Fruit fly (Drosophila melanogaster) Kc167 (cell line): Measurements from ENCODE around the gene TotB.

ENCODE experiments used
- Myc ChIP-seq: fragments of >200 bp; optimal IDR thresholded peaks from 2 replicates; lab custom pipeline; 2017; ENCODE audit warnings: missing external identifiers
- Sin3A ChIP-seq: fragments of >200 bp; optimal IDR thresholded peaks from 2 replicates; lab custom pipeline; 2018; ENCODE audit warnings: missing external identifiers
- h ChIP-seq: fragments of >200 bp; optimal IDR thresholded peaks from 3 replicates; lab custom pipeline; 2018; ENCODE audit warnings: missing external identifiers
- insv ChIP-seq: fragments of >200 bp; optimal IDR thresholded peaks from 3 replicates; lab custom pipeline; 2018; ENCODE audit warnings: missing external identifiers
- psq ChIP-seq: fragments of >200 bp; optimal IDR thresholded peaks from 2 replicates; lab custom pipeline; 2017; ENCODE audit warnings: missing external identifiers
- ttk ChIP-seq: sonication (Bioruptor generic); optimal IDR thresholded peaks from 2 replicates; lab custom pipeline; 2017; ENCODE audit warnings: missing external identifiers

TotB gene

dm6 chr3R:20873638-20874037 lies at the start of gene TotB:
Gene TotB, plus strand, starts transcription at chr3R:20873938.
- no peak for TF ChIP-seq h (lab: Kevin White, UChicago)
- no peak for TF ChIP-seq psq (lab: Kevin White, UChicago)
- no peak for TF ChIP-seq Myc
- no peak for TF ChIP-seq ttk (lab: Kevin White, UChicago)
- TF ChIP-seq Sin3A (lab: Kevin White, UChicago) = no peak
- TF ChIP-seq insv (lab: Kevin White, UChicago) = no peak

dm6 chr3R:20826929-20827328 lies 46.8 kb upstream of the TotB start:
- TF ChIP-seq Sin3A (lab: Kevin White, UChicago) (no peak), ttk (lab: Kevin White, UChicago) (no peak), psq (lab: Kevin White, UChicago) (no peak), Myc (no peak), h (lab: Kevin White, UChicago) (no peak), insv (lab: Kevin White, UChicago) (no peak)

dm6 chr3R:20828520-20829415 lies 45.0 kb upstream of the TotB start:
- TF ChIP-seq psq (lab: Kevin White, UChicago) = no peak
- no peak for TF ChIP-seq Sin3A (lab: Kevin White, UChicago)
- no peak for TF ChIP-seq h (lab: Kevin White, UChicago)
- TF ChIP-seq ttk (lab: Kevin White, UChicago) = no peak
- TF ChIP-seq Myc = no peak
- no peak for TF ChIP-seq insv (lab: Kevin White, UChicago)

dm6 chr3R:20829416-20830131 lies 44.2 kb upstream of the TotB start:
- TF ChIP-seq psq (lab: Kevin White, UChicago) (no peak), Sin3A (lab: Kevin White, UChicago) (no peak), h (lab: Kevin White, UChicago) (no peak), ttk (lab: Kevin White, UChicago) (no peak), insv (lab: Kevin White, UChicago) (no peak), Myc (no peak)

dm6 chr3R:20830153-20830695 lies 43.5 kb upstream of the TotB start, which contains the start of gene Adss:
Gene Adss, minus strand, starts transcription at chr3R:20830580.
- TF ChIP-seq h (lab: Kevin White, UChicago) = no peak
- no peak for TF ChIP-seq Sin3A (lab: Kevin White, UChicago)
- TF ChIP-seq ttk (lab: Kevin White, UChicago) = no peak
- no peak for TF ChIP-seq Myc
- TF ChIP-seq psq (lab: Kevin White, UChicago) = no peak
- TF ChIP-seq insv (lab: Kevin White, UChicago) = no peak

dm6 chr3R:20830963-20831362 lies 42.8 kb upstream of the TotB start, which contains the start of gene CG31223:
Gene CG31223, plus strand, starts transcription at chr3R:20831127.
- TF ChIP-seq Myc (no peak), insv (lab: Kevin White, UChicago) (no peak), psq (lab: Kevin White, UChicago) (no peak), Sin3A (lab: Kevin White, UChicago) (no peak), h (lab: Kevin White, UChicago) (no peak), ttk (lab: Kevin White, UChicago) (no peak)

- TF ChIP-seq Sin3A (lab: Kevin White, UChicago) (no peak), ttk (lab: Kevin White, UChicago) (no peak), h (lab: Kevin White, UChicago) (no peak), psq (lab: Kevin White, UChicago) (no peak), Myc (no peak), insv (lab: Kevin White, UChicago) (no peak)
These were observed 40.8 kb upstream of the TotB start, which contains the start of gene Synd for dm6 chr3R:20832689-20833524. Gene Synd, plus strand, starts transcription at chr3R:20832799.

- TF ChIP-seq Sin3A (lab: Kevin White, UChicago) = no peak
- no peak for TF ChIP-seq h (lab: Kevin White, UChicago)
- no peak for TF ChIP-seq Myc
These were observed 40.1 kb upstream of the TotB start for dm6 chr3R:20833664-20834063.

- TF ChIP-seq Myc (no peak), Sin3A (lab: Kevin White, UChicago) (no peak), ttk (lab: Kevin White, UChicago) (no peak), h (lab: Kevin White, UChicago) (no peak), psq (lab: Kevin White, UChicago) (no peak), insv (lab: Kevin White, UChicago) (no peak)
These were observed 39.0 kb upstream of the TotB start for dm6 chr3R:20834770-20835183.

dm6 chr3R:20835531-20835930 lies 38.2 kb upstream of the TotB start:
- TF ChIP-seq Sin3A (lab: Kevin White, UChicago) (no peak), ttk (lab: Kevin White, UChicago) (no peak), Myc (no peak), h (lab: Kevin White, UChicago) (no peak), insv (lab: Kevin White, UChicago) (no peak), psq (lab: Kevin White, UChicago) (no peak)
